Fruit fly (Drosophila melanogaster) whole organism, pupa: ENCODE data around the gene sage.

Experiments
- CG10348 ChIP-seq: fragments of 200-800 bp; sonication (Bioruptor generic); IDR thresholded peaks from 2 replicates; pipeline ENCODE4 v1.3.6; 2022; ENCODE audit warnings: missing biosample characterization, missing genetic modification characterization
- CG12605 ChIP-seq: fragments of 200-800 bp; sonication (Bioruptor generic); IDR thresholded peaks from 2 replicates; pipeline ENCODE4 v1.3.6; 2022; ENCODE audit warnings: missing biosample characterization, missing genetic modification characterization
- CG13204 ChIP-seq: fragments of 200-800 bp; sonication (Bioruptor generic); optimal IDR thresholded peaks from 2 replicates; lab custom pipeline; 2018; ENCODE audit warnings: missing biosample characterization, mild to moderate bottlenecking, missing genetic modification characterization, moderate library complexity
- CG14655 ChIP-seq: fragments of 200-800 bp; sonication (Bioruptor generic); optimal IDR thresholded peaks from 3 replicates; lab custom pipeline; 2017; ENCODE audit warnings: mild to moderate bottlenecking, missing biosample characterization, missing genetic modification reagents, missing genetic modification characterization
- CG15710 ChIP-seq: fragments of 200-800 bp; sonication (Bioruptor generic); optimal IDR thresholded peaks from 2 replicates; lab custom pipeline; 2018; ENCODE audit warnings: missing biosample characterization, mild to moderate bottlenecking, missing genetic modification characterization, moderate library complexity
- CG17806 ChIP-seq: fragments of 200-800 bp; sonication (Bioruptor generic); optimal IDR thresholded peaks from 2 replicates; lab custom pipeline; 2018; ENCODE audit warnings: missing biosample characterization, mild to moderate bottlenecking, missing genetic modification characterization, moderate library complexity
- CG32121 ChIP-seq: fragments of 200-800 bp; sonication (Bioruptor generic); IDR thresholded peaks from 2 replicates; pipeline ENCODE4 v1.3.6; 2022; ENCODE audit warnings: missing biosample characterization, missing genetic modification characterization
- CG34367 ChIP-seq: fragments of 200-800 bp; sonication (Bioruptor generic); optimal IDR thresholded peaks from 2 replicates; lab custom pipeline; 2018; ENCODE audit warnings: missing biosample characterization, mild to moderate bottlenecking, missing genetic modification characterization
- CG4496 ChIP-seq: fragments of 200-800 bp; sonication (Bioruptor generic); IDR thresholded peaks from 3 replicates; pipeline ENCODE4 v1.3.6; 2022; ENCODE audit warnings: missing biosample characterization, missing genetic modification characterization
- CG8159 ChIP-seq: fragments of 200-800 bp; sonication (Bioruptor generic); optimal IDR thresholded peaks from 3 replicates; lab custom pipeline; 2018; ENCODE audit warnings: missing biosample characterization, mild to moderate bottlenecking, missing genetic modification characterization, moderate library complexity
- CG8301 ChIP-seq: fragments of 200-800 bp; sonication (Bioruptor generic); optimal IDR thresholded peaks from 2 replicates; lab custom pipeline; 2018; ENCODE audit warnings: missing biosample characterization, mild to moderate bottlenecking, missing genetic modification characterization
- CG9948 ChIP-seq: fragments of 200-800 bp; sonication (Bioruptor generic); optimal IDR thresholded peaks from 2 replicates; lab custom pipeline; 2018; ENCODE audit warnings: missing biosample characterization, mild to moderate bottlenecking, missing genetic modification characterization, moderate library complexity
- D1 ChIP-seq: fragments of 200-800 bp; sonication (Bioruptor generic); optimal IDR thresholded peaks from 2 replicates; lab custom pipeline; 2018; ENCODE audit warnings: missing biosample characterization, mild to moderate bottlenecking, missing genetic modification characterization, moderate library complexity
- EcR ChIP-seq: fragments of 200-800 bp; sonication (Bioruptor generic); optimal IDR thresholded peaks from 3 replicates; lab custom pipeline; 2019; ENCODE audit warnings: missing biosample characterization, missing genetic modification characterization, mild to moderate bottlenecking, moderate library complexity, missing genetic modification reagents
- Ets98B ChIP-seq: fragments of 200-800 bp; sonication (Bioruptor generic); IDR thresholded peaks from 2 replicates; pipeline ENCODE4 v1.3.6; 2022; ENCODE audit warnings: missing biosample characterization, missing genetic modification characterization
- Pif1A ChIP-seq: fragments of 200-800 bp; sonication (Bioruptor generic); optimal IDR thresholded peaks from 3 replicates; lab custom pipeline; 2016; ENCODE audit warnings: missing biosample characterization, missing genetic modification characterization
- Pif1B ChIP-seq: fragments of 200-800 bp; sonication (Bioruptor generic); optimal IDR thresholded peaks from 3 replicates; lab custom pipeline; 2016; ENCODE audit warnings: missing biosample characterization, missing genetic modification characterization
- Snoo ChIP-seq: fragments of 200-800 bp; sonication (Bioruptor generic); optimal IDR thresholded peaks from 3 replicates; lab custom pipeline; 2017; ENCODE audit warnings: missing biosample characterization, mild to moderate bottlenecking, missing genetic modification characterization, inconsistent platforms
- fd96Ca ChIP-seq: fragments of 200-800 bp; sonication (Bioruptor generic); IDR thresholded peaks from 3 replicates; pipeline ENCODE4 v1.3.6; 2022; ENCODE audit warnings: missing biosample characterization, missing genetic modification characterization
- gl ChIP-seq: fragments of 200-800 bp; sonication (Bioruptor generic); optimal IDR thresholded peaks from 2 replicates; lab custom pipeline; 2018; ENCODE audit warnings: missing biosample characterization, mild to moderate bottlenecking, missing genetic modification characterization
- rn ChIP-seq: fragments of 200-800 bp; sonication (Bioruptor generic); IDR thresholded peaks from 2 replicates; pipeline ENCODE4 v1.3.6; 2022; ENCODE audit warnings: missing biosample characterization, missing genetic modification characterization

sage gene

DNA sequence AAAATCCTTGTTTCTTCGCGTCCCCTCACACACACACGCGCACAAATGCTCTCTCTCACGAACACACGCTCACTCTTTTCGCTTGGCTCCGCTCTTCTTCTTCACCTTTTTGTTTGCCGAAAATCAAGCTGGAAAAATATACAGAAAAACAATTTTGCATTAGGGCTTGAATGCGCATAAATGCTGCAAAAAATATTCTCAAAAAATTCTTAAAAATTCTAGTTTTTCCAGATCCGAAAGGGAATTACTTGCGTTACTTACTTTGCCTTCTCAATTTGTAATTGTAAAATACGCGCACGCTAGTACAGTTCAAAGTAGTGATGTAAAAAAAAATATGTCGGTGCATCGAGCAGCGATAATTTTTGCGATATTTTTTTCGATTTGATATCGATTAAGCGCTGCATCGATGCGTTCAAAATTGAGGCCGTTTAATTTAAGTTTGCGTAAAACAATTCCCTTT is 24.0 kb downstream of the sage start:
- no peak for TF ChIP-seq CG13204
- no peak for TF ChIP-seq Ets98B (GFP tag; lab: Robert Waterston, UW)
- TF ChIP-seq rn (GFP tag; lab: Robert Waterston, UW) = no peak
- no peak for TF ChIP-seq CG9948 (tag; lab: Kevin White, UChicago)
- no peak for TF ChIP-seq CG17806 (tag; lab: Kevin White, UChicago)
- no peak for TF ChIP-seq CG34367 (tag; lab: Kevin White, UChicago)
- TF ChIP-seq EcR = peak; percentile 35
- no peak for TF ChIP-seq CG8301
- no peak for TF ChIP-seq Pif1A
- TF ChIP-seq D1 (tag; lab: Kevin White, UChicago) = peak; percentile 100

dm6 chr3R:9237268-9238091 is 26.5 kb downstream of the sage start, which contains the start of gene pum:
pum (minus strand) TSS chr3R:9237682.
- TF ChIP-seq CG12605 (peak; percentile 27; the same call in 1 of the 2 replicates), Snoo (tag; lab: Kevin White, UChicago) (no peak), fd96Ca (no peak), Ets98B (GFP tag; lab: Robert Waterston, UW) (no peak; the same call in 1 of the 2 replicates), CG17806 (tag; lab: Kevin White, UChicago) (no peak), rn (GFP tag; lab: Robert Waterston, UW) (no peak), CG13204 (peak; percentile 52), CG15710 (tag; lab: Kevin White, UChicago) (peak; percentile 11), Pif1B (GFP tag; lab: Kevin White, UChicago) (peak; percentile 21), CG4496 (no peak; the same call in 2 of the 3 replicates), EcR (peak; percentile 2), gl (tag; lab: Kevin White, UChicago) (peak; percentile 59), CG34367 (tag; lab: Kevin White, UChicago) (peak; percentile 12), CG8301 (peak; percentile 26), Pif1A (peak; percentile 38), D1 (tag; lab: Kevin White, UChicago) (peak; percentile 56), CG32121 (GFP tag; lab: Robert Waterston, UW) (peak; percentile 28; the same call in 1 of the 2 replicates), CG8159 (tag; lab: Kevin White, UChicago) (peak; percentile 37), CG14655 (peak; percentile 44), CG9948 (tag; lab: Kevin White, UChicago) (peak; percentile 29), CG10348 (no peak)

- peak; percentile 43; the same call in 1 of the 2 replicates for TF ChIP-seq Ets98B (GFP tag; lab: Robert Waterston, UW)
- no peak for TF ChIP-seq D1 (tag; lab: Kevin White, UChicago)
- no peak for TF ChIP-seq CG13204
- no peak for TF ChIP-seq CG14655
- peak; percentile 24; the same call in 1 of the 3 replicates for TF ChIP-seq fd96Ca
- TF ChIP-seq Pif1B (GFP tag; lab: Kevin White, UChicago) = peak; percentile 29
- TF ChIP-seq CG12605 = peak; percentile 41
- no peak for TF ChIP-seq CG15710 (tag; lab: Kevin White, UChicago)
- no peak for TF ChIP-seq CG10348
- no peak for TF ChIP-seq rn (GFP tag; lab: Robert Waterston, UW)
- TF ChIP-seq gl (tag; lab: Kevin White, UChicago) = no peak
- no peak for TF ChIP-seq CG17806 (tag; lab: Kevin White, UChicago)
- peak; percentile 49 for TF ChIP-seq EcR
- TF ChIP-seq Pif1A = peak; percentile 39
- TF ChIP-seq CG4496 = peak; percentile 72
- no peak for TF ChIP-seq CG32121 (GFP tag; lab: Robert Waterston, UW)
- TF ChIP-seq CG34367 (tag; lab: Kevin White, UChicago) = no peak
- no peak for TF ChIP-seq CG8159 (tag; lab: Kevin White, UChicago)
- TF ChIP-seq Snoo (tag; lab: Kevin White, UChicago) = peak; percentile 26
- no peak for TF ChIP-seq CG8301
- no peak for TF ChIP-seq CG9948 (tag; lab: Kevin White, UChicago)
Measured at dm6 chr3R:9236883-9237267, 27.1 kb downstream of the sage start.

DNA sequence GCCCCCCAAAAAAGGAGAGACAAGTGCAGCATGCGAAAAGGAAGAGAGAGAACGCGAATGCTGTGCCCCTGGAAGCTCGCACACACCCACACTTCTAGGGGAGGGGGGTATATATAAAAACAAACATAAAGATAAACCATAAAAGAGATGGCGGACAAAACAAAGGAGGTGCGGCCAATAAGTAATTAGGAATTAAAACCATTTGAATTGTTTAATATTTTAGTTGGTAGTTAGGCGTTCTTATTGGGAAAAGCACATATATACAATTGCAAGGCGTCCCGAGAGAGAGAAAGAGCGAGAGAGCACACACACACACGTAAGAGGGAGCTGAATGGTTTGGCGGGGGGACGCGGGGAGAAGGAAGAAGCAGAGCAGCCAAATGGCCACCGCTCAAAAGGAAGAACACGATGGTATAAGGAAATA is 27.9 kb downstream of the sage start:
- TF ChIP-seq CG13204 (peak; percentile 15), CG34367 (tag; lab: Kevin White, UChicago) (peak; percentile 3), Snoo (tag; lab: Kevin White, UChicago) (no peak), Ets98B (GFP tag; lab: Robert Waterston, UW) (0 out of 2 replicates have a peak, but pooled peaks have one; percentile 8)

DNA sequence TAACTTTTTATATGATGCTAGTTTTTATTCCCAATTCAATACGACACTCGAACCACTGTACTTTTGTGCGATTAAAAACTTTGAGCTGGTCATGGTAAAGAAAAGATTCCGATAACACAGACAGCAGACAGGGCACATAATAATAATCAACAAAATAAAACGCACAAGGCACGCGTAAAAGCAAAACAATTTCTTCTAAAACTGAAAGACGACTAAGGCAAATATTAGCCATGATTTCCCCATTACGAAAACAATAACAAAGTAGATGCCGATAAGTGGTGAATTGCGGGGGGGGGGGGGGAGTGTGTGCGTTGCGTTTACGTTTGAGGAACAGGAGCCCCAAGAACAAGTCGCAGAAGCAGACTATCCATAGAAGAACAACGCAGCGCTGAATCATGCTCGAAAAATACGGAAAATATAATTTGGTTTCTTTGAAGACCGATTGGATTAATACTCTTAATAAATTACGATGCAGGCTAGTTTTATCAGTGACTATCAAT is 29.1 kb downstream of the sage start:
- TF ChIP-seq CG34367 (tag; lab: Kevin White, UChicago) (no peak), Pif1B (GFP tag; lab: Kevin White, UChicago) (peak; percentile 0)

- TF ChIP-seq Snoo (tag; lab: Kevin White, UChicago) (no peak), Ets98B (GFP tag; lab: Robert Waterston, UW) (no peak), Pif1B (GFP tag; lab: Kevin White, UChicago) (no peak), CG8159 (tag; lab: Kevin White, UChicago) (no peak), CG13204 (no peak), Pif1A (no peak), gl (tag; lab: Kevin White, UChicago) (no peak), CG10348 (no peak), CG4496 (no peak), CG17806 (tag; lab: Kevin White, UChicago) (no peak), CG9948 (tag; lab: Kevin White, UChicago) (no peak), fd96Ca (no peak), CG8301 (no peak), rn (GFP tag; lab: Robert Waterston, UW) (no peak), CG32121 (GFP tag; lab: Robert Waterston, UW) (no peak)
- TF ChIP-seq, all 21 proteins: peak for 0
Measured at dm6 chr3R:9233763-9234162, 30.2 kb downstream of the sage start.
